Fruit fly (Drosophila melanogaster): ENCODE measurements around the gene Nep7.

Nep7 gene

DNA sequence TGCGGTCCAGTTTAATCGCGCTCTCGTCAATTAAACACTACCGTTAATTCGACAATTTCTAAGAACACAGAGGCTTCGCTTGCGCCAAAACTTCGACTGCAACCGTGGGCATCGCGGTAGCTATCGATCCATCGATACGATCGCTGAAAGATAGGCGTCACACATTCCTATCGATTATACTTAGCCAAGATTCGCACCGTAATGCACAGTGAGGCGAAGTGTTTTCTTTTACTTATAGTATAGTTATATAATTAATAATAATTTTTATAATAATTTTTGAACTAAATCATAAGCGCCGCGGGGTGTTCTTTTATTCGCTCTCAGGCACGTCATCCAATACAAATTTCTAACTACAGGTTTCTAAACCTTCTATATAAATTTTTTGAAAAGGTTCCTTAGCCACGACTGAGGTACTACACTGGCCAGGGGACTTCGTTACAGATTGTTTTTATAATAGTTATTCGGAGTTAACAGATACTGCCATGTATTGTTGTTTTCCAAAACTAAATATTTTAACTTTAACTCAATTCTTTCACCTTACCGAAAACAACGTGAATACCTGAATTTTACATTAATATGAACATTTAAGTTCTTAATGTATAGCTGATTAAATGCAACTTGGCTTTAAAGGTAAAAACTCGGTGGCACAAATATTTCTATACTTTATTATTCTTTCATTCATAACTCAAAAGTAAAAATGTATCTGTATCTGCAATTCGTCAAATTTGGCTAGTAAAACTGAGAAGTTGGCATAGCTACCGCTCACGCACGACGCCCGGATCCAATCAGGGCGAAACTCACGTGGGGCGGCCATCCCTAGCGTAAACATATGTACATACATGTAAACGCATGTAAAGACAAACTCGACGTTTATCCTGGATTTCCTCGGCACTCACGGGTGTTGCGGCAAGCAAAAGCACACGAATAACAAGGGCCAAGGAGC lies 16.7 kb upstream of the Nep7 start, which contains the start of the genes NSD and BOD1 (continued):
- no peak for TF ChIP-seq CG8632 (GFP tag; optimal IDR thresholded peaks at IDR 0.05)
- TF ChIP-seq Ets96B (tag; optimal IDR thresholded peaks at IDR 0.05): peak; percentile 1
- peak; percentile 49 for TF ChIP-seq CG3032 (tag; optimal IDR thresholded peaks at IDR 0.05)
- no peak for TF ChIP-seq CG9139 (GFP tag; optimal IDR thresholded peaks at IDR 0.05)
- TF ChIP-seq CG15336 (GFP tag; IDR thresholded peaks at IDR 0.05): no peak
- TF ChIP-seq fkh (GFP tag; optimal IDR thresholded peaks at IDR 0.05): no peak
- no peak for TF ChIP-seq Lpt (GFP tag; optimal IDR thresholded peaks at IDR 0.05)
- TF ChIP-seq CG3919 (GFP tag; optimal IDR thresholded peaks at IDR 0.05): no peak
- TF ChIP-seq Hr39 (GFP tag; optimal IDR thresholded peaks at IDR 0.05): peak; percentile 3
- no peak for TF ChIP-seq fd85E (GFP tag; optimal IDR thresholded peaks at IDR 0.05)
- no peak for TF ChIP-seq cyc (GFP tag; optimal IDR thresholded peaks at IDR 0.05)
- peak; percentile 58; the same call in 2 of the 3 replicates for TF ChIP-seq eg (GFP tag; IDR thresholded peaks at IDR 0.05)
- TF ChIP-seq CG4318 (GFP tag; optimal IDR thresholded peaks at IDR 0.05): no peak

DNA sequence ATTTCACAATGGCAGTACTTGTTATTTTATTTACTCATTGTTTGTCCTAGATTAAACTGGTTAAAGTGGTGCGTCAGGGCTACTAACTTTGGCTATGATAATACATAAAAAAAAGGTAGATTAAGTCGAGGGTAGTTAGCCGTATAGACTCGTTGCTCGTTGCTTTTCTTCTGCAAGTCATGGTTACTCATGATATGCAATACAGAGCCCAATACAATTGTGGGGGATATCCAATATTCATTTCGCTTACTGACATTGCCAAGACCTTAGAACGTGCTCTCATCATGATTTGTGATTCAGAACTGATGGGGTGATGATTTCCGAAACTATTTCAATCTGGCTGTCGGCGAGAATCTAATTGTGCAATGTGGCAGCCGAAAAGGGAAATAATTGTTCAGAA lies 9.3 kb upstream of the Nep7 start:
- peak; percentile 49 for TF ChIP-seq Eip78C (GFP tag)
- TF ChIP-seq fd85E (GFP tag; optimal IDR thresholded peaks at IDR 0.05): no peak

DNA sequence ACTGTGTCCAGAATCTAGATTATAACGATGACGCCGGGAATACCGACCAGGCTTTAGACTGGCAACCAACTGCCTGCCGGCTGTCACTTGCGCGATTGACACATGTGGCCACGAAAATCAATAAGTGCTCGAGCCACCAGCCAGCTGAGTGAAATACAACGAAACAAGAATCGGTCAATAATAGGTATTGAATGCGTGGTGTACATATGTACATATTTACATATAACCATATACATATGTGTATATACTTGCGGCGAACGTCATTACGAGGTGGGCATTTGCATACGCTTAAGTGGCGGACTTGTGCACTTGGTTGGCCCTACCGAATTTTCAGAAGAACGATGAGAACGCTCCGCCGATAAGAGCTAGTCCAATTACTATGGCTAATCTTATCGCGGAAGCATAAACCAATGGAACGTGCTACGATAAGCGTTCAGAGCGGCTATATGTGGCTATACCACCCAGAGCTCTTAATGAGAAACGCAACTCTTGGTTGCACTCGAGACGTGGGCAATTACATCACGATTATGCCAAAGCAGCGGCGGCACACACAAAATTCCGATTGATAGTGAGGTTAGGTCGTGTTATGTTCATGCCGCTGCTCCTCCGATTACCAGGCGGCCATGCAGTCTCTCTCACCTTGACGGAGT lies 8.0 kb upstream of the Nep7 start:
- TF ChIP-seq pdm3 (GFP tag; optimal IDR thresholded peaks at IDR 0.05): no peak
- no peak for TF ChIP-seq CG10669 (GFP tag; optimal IDR thresholded peaks at IDR 0.05)
- TF ChIP-seq Ets96B (tag; optimal IDR thresholded peaks at IDR 0.05): no peak
- peak; percentile 75 for TF ChIP-seq vri (GFP tag; optimal IDR thresholded peaks at IDR 0.05)
- peak; percentile 85 for TF ChIP-seq fkh (GFP tag; optimal IDR thresholded peaks at IDR 0.05)
- peak; percentile 33 for TF ChIP-seq Eip78C (GFP tag)
- TF ChIP-seq acj6 (GFP tag; optimal IDR thresholded peaks at IDR 0.05): no peak
- no peak for TF ChIP-seq CG11762 (GFP tag; optimal IDR thresholded peaks at IDR 0.05; ENCODE audit: insufficient read depth)
- no peak for TF ChIP-seq cyc (GFP tag; optimal IDR thresholded peaks at IDR 0.05)

- TF ChIP-seq CG6854 (GFP tag; optimal IDR thresholded peaks at IDR 0.05) (peak; percentile 7), eg (GFP tag; IDR thresholded peaks at IDR 0.05) (no peak)
These were observed 7.0 kb upstream of the Nep7 start, which contains the start of gene mfrn for dm6 chr3R:27947682-27948245. TSS of gene mfrn (minus strand) at chr3R:27948021.

DNA sequence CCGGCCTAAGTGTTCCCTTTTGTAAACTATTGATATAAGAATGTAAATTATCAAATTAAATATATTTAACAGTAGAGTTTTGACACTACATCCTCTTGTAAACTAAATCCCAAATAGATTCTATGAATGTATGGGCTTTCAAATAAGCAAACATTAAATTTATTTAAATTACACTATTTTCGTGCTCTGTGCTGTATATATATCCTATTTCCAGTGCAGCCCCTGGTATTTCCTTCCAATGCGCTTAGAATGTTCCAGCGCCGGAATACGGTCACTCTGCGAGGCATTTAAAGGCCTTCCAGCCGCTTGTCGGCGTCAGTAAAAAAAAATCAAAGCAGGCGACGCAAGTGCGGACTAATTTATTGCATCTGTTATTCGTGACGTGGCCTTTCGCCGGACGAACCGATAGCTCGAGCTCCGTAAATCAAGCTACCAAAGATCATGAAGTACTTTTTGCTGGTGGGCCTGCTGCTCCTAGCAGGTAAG lies 6.3 kb upstream of the Nep7 start, which contains the start of gene Gp93:
Gene Gp93, plus strand, starts transcription at position 291 of the 486 bp plus-strand sequence.
- TF ChIP-seq CG1621 (tag; optimal IDR thresholded peaks at IDR 0.05): no peak
- TF ChIP-seq Lpt (GFP tag; optimal IDR thresholded peaks at IDR 0.05): peak; percentile 16
- peak; percentile 64; the same call in 2 of the 3 replicates for TF ChIP-seq CG8119 (GFP tag; IDR thresholded peaks at IDR 0.05)
- peak; percentile 90 for TF ChIP-seq Eip78C (GFP tag)
- TF ChIP-seq topi (GFP tag; optimal IDR thresholded peaks at IDR 0.05): no peak
- TF ChIP-seq CG11902 (GFP tag; optimal IDR thresholded peaks at IDR 0.05): no peak
- peak; percentile 53 for TF ChIP-seq CG6808 (GFP tag; optimal IDR thresholded peaks at IDR 0.05)
- no peak for TF ChIP-seq CG10669 (GFP tag; optimal IDR thresholded peaks at IDR 0.05)
- no peak for TF ChIP-seq CG7368 (GFP tag; optimal IDR thresholded peaks at IDR 0.05)
- TF ChIP-seq lz (GFP tag; optimal IDR thresholded peaks at IDR 0.05): peak; percentile 61
- peak; percentile 9 for TF ChIP-seq cyc (GFP tag; optimal IDR thresholded peaks at IDR 0.05)
- TF ChIP-seq Sox14 (GFP tag; optimal IDR thresholded peaks at IDR 0.05): peak; percentile 46
- TF ChIP-seq Hr39 (GFP tag; optimal IDR thresholded peaks at IDR 0.05): no peak
- no peak for TF ChIP-seq CG9139 (GFP tag; optimal IDR thresholded peaks at IDR 0.05)
- no peak for TF ChIP-seq acj6 (GFP tag; optimal IDR thresholded peaks at IDR 0.05)
- TF ChIP-seq salr (GFP tag; optimal IDR thresholded peaks at IDR 0.05): peak in 1 of 2 experiments; percentile 35
- TF ChIP-seq fd59A (GFP tag; optimal IDR thresholded peaks at IDR 0.05): peak; percentile 25
- peak; percentile 74 for TF ChIP-seq esn (GFP tag; optimal IDR thresholded peaks at IDR 0.05)
- peak; percentile 71 for TF ChIP-seq CG8632 (GFP tag; optimal IDR thresholded peaks at IDR 0.05)
- TF ChIP-seq CG31627 (GFP tag; optimal IDR thresholded peaks at IDR 0.05): peak; percentile 73
- TF ChIP-seq pdm3 (GFP tag; optimal IDR thresholded peaks at IDR 0.05): no peak
- TF ChIP-seq Ets96B (tag; optimal IDR thresholded peaks at IDR 0.05): peak; percentile 51
- peak; percentile 61 for TF ChIP-seq CG34406 (GFP tag; optimal IDR thresholded peaks at IDR 0.05)
- TF ChIP-seq Smox (GFP tag; optimal IDR thresholded peaks at IDR 0.05): no peak
- peak; percentile 71 for TF ChIP-seq CG3032 (tag; optimal IDR thresholded peaks at IDR 0.05)
- no peak for TF ChIP-seq OdsH (GFP tag; optimal IDR thresholded peaks at IDR 0.05)
- no peak for TF ChIP-seq CG8319 (GFP tag; optimal IDR thresholded peaks at IDR 0.05)
- TF ChIP-seq fd85E (GFP tag; optimal IDR thresholded peaks at IDR 0.05): no peak
- TF ChIP-seq CG16779 (tag; optimal IDR thresholded peaks at IDR 0.05): no peak

Data from whole organism, prepupa.